Fruit fly (Drosophila melanogaster) whole organism, adult: ENCODE measurements around the gene CG17110.

Source experiments
- CG11617 ChIP-seq: fragments of 200-800 bp; sonication (Bioruptor generic); optimal IDR thresholded peaks from 2 replicates; lab custom pipeline; 2017; ENCODE audit warnings: mild to moderate bottlenecking, missing biosample characterization, missing genetic modification reagents, missing genetic modification characterization
- CG12768 ChIP-seq: fragments of 200-800 bp; sonication (Bioruptor generic); optimal IDR thresholded peaks from 2 replicates; lab custom pipeline; 2017; ENCODE audit warnings: missing biosample characterization, missing genetic modification characterization, mild to moderate bottlenecking, moderate library complexity, missing genetic modification reagents
- CG14711 ChIP-seq: fragments of 200-800 bp; sonication (Bioruptor generic); optimal IDR thresholded peaks from 2 replicates; lab custom pipeline; 2018; ENCODE audit warnings: missing biosample characterization, mild to moderate bottlenecking, missing genetic modification characterization, moderate library complexity
- CG1620 ChIP-seq: fragments of 200-800 bp; sonication (Bioruptor generic); optimal IDR thresholded peaks from 2 replicates; lab custom pipeline; 2016; ENCODE audit warnings: missing biosample characterization, missing genetic modification characterization
- CG33017 ChIP-seq: fragments of 200-800 bp; sonication (Bioruptor generic); optimal IDR thresholded peaks from 2 replicates; lab custom pipeline; 2018; ENCODE audit warnings: missing biosample characterization, mild to moderate bottlenecking, missing genetic modification characterization, moderate library complexity
- CG5204 ChIP-seq: fragments of 200-800 bp; sonication (Bioruptor generic); optimal IDR thresholded peaks from 2 replicates; lab custom pipeline; 2016; ENCODE audit warnings: missing biosample characterization, missing genetic modification characterization
- CG7045 ChIP-seq: fragments of 200-800 bp; sonication (Bioruptor generic); optimal IDR thresholded peaks from 2 replicates; lab custom pipeline; 2017; ENCODE audit warnings: missing biosample characterization, mild to moderate bottlenecking, missing genetic modification characterization
- CG7101 ChIP-seq: fragments of 200-800 bp; sonication (Bioruptor generic); optimal IDR thresholded peaks from 2 replicates; lab custom pipeline; 2018; ENCODE audit warnings: missing biosample characterization, mild to moderate bottlenecking, missing genetic modification characterization, moderate library complexity
- Clk ChIP-seq: fragments of 200-800 bp; sonication (Bioruptor generic); optimal IDR thresholded peaks from 2 replicates; lab custom pipeline; 2017; ENCODE audit warnings: missing biosample characterization, missing genetic modification characterization
- Crg-1 ChIP-seq: fragments of 200-800 bp; sonication (Bioruptor generic); optimal IDR thresholded peaks from 2 replicates; lab custom pipeline; 2016; ENCODE audit warnings: missing biosample characterization, missing genetic modification characterization
- Hr96 ChIP-seq: fragments of 200-800 bp; sonication (Bioruptor generic); optimal IDR thresholded peaks from 2 replicates; lab custom pipeline; 2016; ENCODE audit warnings: missing biosample characterization, missing genetic modification characterization
- Mnt ChIP-seq: fragments of 200-800 bp; sonication (Bioruptor generic); optimal IDR thresholded peaks from 2 replicates; lab custom pipeline; 2016; ENCODE audit warnings: missing biosample characterization, mild to moderate bottlenecking, missing genetic modification characterization
- bab1 ChIP-seq: fragments of 200-800 bp; sonication (Bioruptor generic); optimal IDR thresholded peaks from 3 replicates; lab custom pipeline; 2019; ENCODE audit warnings: missing biosample characterization, mild to moderate bottlenecking, missing genetic modification characterization, moderate library complexity
- cic ChIP-seq: fragments of 200-800 bp; sonication (Bioruptor generic); optimal IDR thresholded peaks from 2 replicates; lab custom pipeline; 2017; ENCODE audit warnings: missing biosample characterization, mild to moderate bottlenecking, missing genetic modification characterization, moderate library complexity
- cnc ChIP-seq, 2 experiments: fragments of >200 bp; optimal IDR thresholded peaks; 2 replicates each; lab custom pipeline; 2017
- kay ChIP-seq: fragments of 200-800 bp; sonication (Bioruptor generic); peaks from one replicate; lab custom pipeline; 2016; ENCODE audit warnings: missing biosample characterization, missing genetic modification characterization, borderline replicate concordance
- ovo ChIP-seq: fragments of 200-800 bp; sonication (Bioruptor generic); optimal IDR thresholded peaks from 2 replicates; lab custom pipeline; 2016; ENCODE audit warnings: missing biosample characterization, missing genetic modification characterization
- pad ChIP-seq: fragments of 200-800 bp; sonication (Bioruptor generic); optimal IDR thresholded peaks from 3 replicates; lab custom pipeline; 2017; ENCODE audit warnings: missing biosample characterization, missing genetic modification characterization, mild to moderate bottlenecking, moderate library complexity, missing genetic modification reagents
- tj ChIP-seq: fragments of 200-800 bp; sonication (Bioruptor generic); optimal IDR thresholded peaks from 3 replicates; lab custom pipeline; 2017; ENCODE audit warnings: missing biosample characterization, mild to moderate bottlenecking, missing genetic modification characterization, moderate library complexity
- toe ChIP-seq: fragments of 200-800 bp; sonication (Bioruptor generic); optimal IDR thresholded peaks from 2 replicates; lab custom pipeline; 2016; ENCODE audit warnings: missing biosample characterization, missing genetic modification characterization

CG17110 gene

dm6 chr3R:23056753-23057152 lies 34.8 kb upstream of the CG17110 start:
- TF ChIP-seq CG14711 (tag; lab: Kevin White, UChicago) (no peak), pad (GFP tag; lab: Kevin White, UChicago) (no peak), tj (GFP tag; lab: Kevin White, UChicago) (no peak), cnc (optimal IDR thresholded peaks at IDR 0.05; lab: Kevin White, UChicago) (no peak), CG12768 (GFP tag; lab: Kevin White, UChicago) (no peak), CG7045 (GFP tag; lab: Kevin White, UChicago) (no peak), CG33017 (tag; lab: Kevin White, UChicago) (no peak), cic (peak; percentile 11), kay (no peak), Mnt (GFP tag; lab: Kevin White, UChicago) (peak; percentile 11)

- TF ChIP-seq bab1 (GFP tag; lab: Kevin White, UChicago), result peak; percentile 2
- TF ChIP-seq toe (GFP tag; lab: Kevin White, UChicago), result no peak
Measured at dm6 chr3R:23057390-23057789, 34.1 kb upstream of the CG17110 start.

DNA sequence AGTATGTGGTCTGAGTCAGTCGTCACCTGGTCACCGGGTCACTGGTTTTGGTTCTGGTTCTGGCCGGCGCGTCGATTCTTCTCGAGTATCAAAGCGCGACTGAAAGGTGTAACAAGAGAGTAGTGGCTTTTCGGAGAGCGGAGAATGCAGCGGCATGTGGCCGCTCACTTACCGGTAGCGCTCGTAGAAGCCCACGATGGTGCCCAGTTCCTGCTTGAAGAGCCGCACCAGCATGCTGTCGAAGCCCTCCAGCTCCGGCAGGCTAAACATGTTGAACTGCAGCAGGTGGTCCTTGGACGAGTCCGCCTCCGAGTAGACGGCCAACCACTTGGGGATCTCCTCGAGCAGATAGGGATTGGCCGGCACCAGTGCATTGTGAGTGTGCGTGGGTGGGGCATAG lies 32.7 kb upstream of the CG17110 start, which contains the start of gene Ctns:
TSS of gene Ctns (minus strand) at position 101 of the 400 bp plus-strand sequence.
- no peak for TF ChIP-seq Mnt (GFP tag; lab: Kevin White, UChicago)
- no peak for TF ChIP-seq cic
- TF ChIP-seq Clk (GFP tag; lab: Kevin White, UChicago), result no peak
- TF ChIP-seq toe (GFP tag; lab: Kevin White, UChicago), result no peak
- no peak for TF ChIP-seq pad (GFP tag; lab: Kevin White, UChicago)
- no peak for TF ChIP-seq Crg-1 (GFP tag; lab: Kevin White, UChicago)
- TF ChIP-seq ovo, result no peak
- TF ChIP-seq CG7045 (GFP tag; lab: Kevin White, UChicago), result no peak
- TF ChIP-seq bab1 (GFP tag; lab: Kevin White, UChicago), result no peak
- no peak for TF ChIP-seq CG33017 (tag; lab: Kevin White, UChicago)
- TF ChIP-seq CG11617 (GFP tag; lab: Kevin White, UChicago), result no peak
- no peak for TF ChIP-seq CG14711 (tag; lab: Kevin White, UChicago)
- TF ChIP-seq Hr96 (GFP tag; lab: Kevin White, UChicago), result no peak
- no peak for TF ChIP-seq tj (GFP tag; lab: Kevin White, UChicago)
- TF ChIP-seq CG7101 (tag; lab: Kevin White, UChicago), result no peak

DNA sequence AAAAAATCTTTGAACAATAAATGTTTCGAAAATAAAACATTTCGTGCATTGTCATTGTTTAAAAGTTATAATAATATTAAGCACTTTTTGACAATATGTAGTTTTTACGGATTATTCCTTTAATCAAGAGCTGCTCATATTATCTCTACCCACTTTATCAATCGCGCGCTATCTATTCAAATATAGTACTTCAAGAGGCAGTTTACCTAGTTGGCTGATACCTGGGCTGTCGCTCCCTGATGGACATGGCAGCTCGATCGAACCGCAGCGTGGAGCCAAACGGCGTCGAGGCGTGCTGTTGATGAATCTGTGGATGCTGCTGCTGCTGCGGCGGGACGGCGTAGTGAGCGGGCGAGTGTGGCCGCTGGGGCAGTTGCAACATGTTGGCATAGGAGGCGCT lies 31.4 kb upstream of the CG17110 start:
- TF ChIP-seq ovo, result no peak
- no peak for TF ChIP-seq CG1620
- TF ChIP-seq CG7101 (tag; lab: Kevin White, UChicago), result no peak
- no peak for TF ChIP-seq CG5204 (GFP tag; lab: Kevin White, UChicago)
- no peak for TF ChIP-seq Clk (GFP tag; lab: Kevin White, UChicago)
- no peak for TF ChIP-seq CG33017 (tag; lab: Kevin White, UChicago)
- no peak for TF ChIP-seq CG7045 (GFP tag; lab: Kevin White, UChicago)
- TF ChIP-seq tj (GFP tag; lab: Kevin White, UChicago), result no peak
- TF ChIP-seq CG11617 (GFP tag; lab: Kevin White, UChicago), result no peak
- TF ChIP-seq cnc (optimal IDR thresholded peaks at IDR 0.05; lab: Kevin White, UChicago), result no peak
- no peak for TF ChIP-seq kay
- TF ChIP-seq toe (GFP tag; lab: Kevin White, UChicago), result no peak
- no peak for TF ChIP-seq CG12768 (GFP tag; lab: Kevin White, UChicago)
- TF ChIP-seq bab1 (GFP tag; lab: Kevin White, UChicago), result no peak

dm6 chr3R:23061209-23061608 lies 30.3 kb upstream of the CG17110 start, which contains the start of the genes sav and Ublcp1:
Gene sav, minus strand, starts transcription at chr3R:23061304.
Gene Ublcp1, plus strand, starts transcription at chr3R:23061493.
- peak; percentile 10 for TF ChIP-seq CG33017 (tag; lab: Kevin White, UChicago)
- TF ChIP-seq Hr96 (GFP tag; lab: Kevin White, UChicago), result no peak
- TF ChIP-seq Mnt (GFP tag; lab: Kevin White, UChicago), result no peak
- peak; percentile 43 for TF ChIP-seq tj (GFP tag; lab: Kevin White, UChicago)
- TF ChIP-seq cnc (optimal IDR thresholded peaks at IDR 0.05; lab: Kevin White, UChicago), result no peak
- peak; percentile 58 for TF ChIP-seq CG14711 (tag; lab: Kevin White, UChicago)
- peak; percentile 9 for TF ChIP-seq CG11617 (GFP tag; lab: Kevin White, UChicago)
- TF ChIP-seq kay, result no peak
- TF ChIP-seq Crg-1 (GFP tag; lab: Kevin White, UChicago), result peak; percentile 0
- TF ChIP-seq CG1620, result no peak
- TF ChIP-seq bab1 (GFP tag; lab: Kevin White, UChicago), result no peak
- peak; percentile 4 for TF ChIP-seq CG7101 (tag; lab: Kevin White, UChicago)
- TF ChIP-seq CG7045 (GFP tag; lab: Kevin White, UChicago), result no peak
- no peak for TF ChIP-seq Clk (GFP tag; lab: Kevin White, UChicago)
- no peak for TF ChIP-seq toe (GFP tag; lab: Kevin White, UChicago)
- no peak for TF ChIP-seq ovo
- no peak for TF ChIP-seq cic
- TF ChIP-seq CG12768 (GFP tag; lab: Kevin White, UChicago), result no peak
- no peak for TF ChIP-seq CG5204 (GFP tag; lab: Kevin White, UChicago)
- no peak for TF ChIP-seq pad (GFP tag; lab: Kevin White, UChicago)

- TF ChIP-seq Crg-1 (GFP tag; lab: Kevin White, UChicago) (no peak), CG14711 (tag; lab: Kevin White, UChicago) (peak; percentile 3), CG33017 (tag; lab: Kevin White, UChicago) (peak; percentile 59), bab1 (GFP tag; lab: Kevin White, UChicago) (no peak), Clk (GFP tag; lab: Kevin White, UChicago) (peak; percentile 60), CG7101 (tag; lab: Kevin White, UChicago) (peak; percentile 54), toe (GFP tag; lab: Kevin White, UChicago) (peak; percentile 63), CG1620 (no peak), CG11617 (GFP tag; lab: Kevin White, UChicago) (peak; percentile 76), tj (GFP tag; lab: Kevin White, UChicago) (peak; percentile 39), CG7045 (GFP tag; lab: Kevin White, UChicago) (peak; percentile 76), cic (no peak), cnc (optimal IDR thresholded peaks at IDR 0.05; lab: Kevin White, UChicago) (peak in 1 of 2 experiments; percentile 77), CG12768 (GFP tag; lab: Kevin White, UChicago) (peak; percentile 71), Hr96 (GFP tag; lab: Kevin White, UChicago) (peak; percentile 25), CG5204 (GFP tag; lab: Kevin White, UChicago) (peak; percentile 74), kay (peak; percentile 69), Mnt (GFP tag; lab: Kevin White, UChicago) (no peak), pad (GFP tag; lab: Kevin White, UChicago) (peak; percentile 30), ovo (no peak)
Measured at dm6 chr3R:23067209-23067826, 24.2 kb upstream of the CG17110 start, which contains the start of gene CG17111. Gene CG17111, minus strand, starts transcription at chr3R:23067259.
